Fruit fly (Drosophila melanogaster) whole organism, embryonic: ENCODE results near the gene Smvt.
A peak's percentile ranks its signal among the peaks of the same experiment; 100 is the strongest.

Experiments used
- Awh ChIP-seq: fragments of 200-800 bp; sonication (Bioruptor generic); IDR thresholded peaks from 2 replicates; pipeline ENCODE4, ENCODE4 v1.3.6; 2022; ENCODE audit warnings: missing biosample characterization, missing genetic modification characterization
- B-H1 ChIP-seq: fragments of 200-800 bp; sonication (Bioruptor generic); IDR thresholded peaks from 3 replicates; pipeline ENCODE4 v1.3.6; 2022; ENCODE audit warnings: missing biosample characterization, missing genetic modification characterization
- CG1024 ChIP-seq: fragments of 200-800 bp; sonication (Bioruptor generic); IDR thresholded peaks from 2 replicates; pipeline ENCODE4 v1.3.6; 2022; ENCODE audit warnings: missing biosample characterization, missing genetic modification characterization
- CG1233 ChIP-seq: fragments of 200-800 bp; sonication (Bioruptor generic); optimal IDR thresholded peaks from 4 replicates; lab custom pipeline; 2018; ENCODE audit warnings: missing biosample characterization, mild to moderate bottlenecking, missing genetic modification characterization
- CG13894 ChIP-seq: fragments of 200-800 bp; sonication (Bioruptor generic); optimal IDR thresholded peaks from 3 replicates; lab custom pipeline; 2018; ENCODE audit warnings: missing biosample characterization, mild to moderate bottlenecking, missing genetic modification characterization, moderate library complexity
- CG14667 ChIP-seq: fragments of 200-800 bp; sonication (Bioruptor generic); IDR thresholded peaks from 2 replicates; pipeline ENCODE4 v1.3.6; 2022; ENCODE audit warnings: missing biosample characterization, missing genetic modification characterization
- CG14710 ChIP-seq: fragments of 200-800 bp; sonication (Bioruptor generic); optimal IDR thresholded peaks from 3 replicates; lab custom pipeline; 2019; ENCODE audit warnings: missing biosample characterization, mild to moderate bottlenecking, missing genetic modification characterization, moderate library complexity
- CG15479 ChIP-seq: fragments of 200-800 bp; sonication (Bioruptor generic); optimal IDR thresholded peaks from 3 replicates; lab custom pipeline; 2019; ENCODE audit warnings: missing biosample characterization, mild to moderate bottlenecking, missing genetic modification characterization, moderate library complexity
- CG17359 ChIP-seq: fragments of 200-800 bp; sonication (Bioruptor generic); optimal IDR thresholded peaks from 3 replicates; lab custom pipeline; 2018; ENCODE audit warnings: missing biosample characterization, mild to moderate bottlenecking, missing genetic modification characterization, moderate library complexity
- CG2199 ChIP-seq: fragments of 200-800 bp; sonication (Bioruptor generic); IDR thresholded peaks from 3 replicates; pipeline ENCODE4 v1.3.6; 2022; ENCODE audit warnings: missing biosample characterization, missing genetic modification characterization
- CG30403 ChIP-seq: fragments of 200-800 bp; sonication (Bioruptor generic); optimal IDR thresholded peaks from 3 replicates; lab custom pipeline; 2016; ENCODE audit warnings: missing biosample characterization, missing genetic modification characterization
- CG32767 ChIP-seq: fragments of 200-800 bp; sonication (Bioruptor generic); IDR thresholded peaks from 2 replicates; pipeline ENCODE4 v1.3.6; 2022; ENCODE audit warnings: missing biosample characterization, missing genetic modification characterization
- CG3407 ChIP-seq: fragments of 200-800 bp; sonication (Bioruptor generic); optimal IDR thresholded peaks from 2 replicates; lab custom pipeline; 2018; ENCODE audit warnings: missing biosample characterization, mild to moderate bottlenecking, missing genetic modification characterization
- CG42726 ChIP-seq: fragments of 200-800 bp; sonication (Bioruptor generic); IDR thresholded peaks from 2 replicates; pipeline ENCODE4 v1.3.6; 2022; ENCODE audit warnings: missing biosample characterization, missing genetic modification characterization; ENCODE audit not compliant: partially characterized antibody
- CG4854 ChIP-seq: fragments of 200-800 bp; sonication (Bioruptor generic); optimal IDR thresholded peaks from 2 replicates; lab custom pipeline; 2016; ENCODE audit warnings: missing biosample characterization, missing genetic modification characterization, inconsistent platforms
- CG6175 ChIP-seq: fragments of 200-800 bp; sonication (Bioruptor generic); IDR thresholded peaks from 3 replicates; pipeline ENCODE4 v1.3.6; 2022; ENCODE audit warnings: missing biosample characterization, missing genetic modification characterization
- CG7556 ChIP-seq: fragments of 200-800 bp; sonication (Bioruptor generic); optimal IDR thresholded peaks from 2 replicates; lab custom pipeline; 2017; ENCODE audit warnings: missing biosample characterization, mild to moderate bottlenecking, missing genetic modification characterization
- CG8765 ChIP-seq: fragments of 200-800 bp; sonication (Bioruptor generic); IDR thresholded peaks from 2 replicates; pipeline ENCODE4 v1.3.6; 2022; ENCODE audit warnings: missing biosample characterization, missing genetic modification characterization
- Dip2 ChIP-seq: fragments of 200-800 bp; sonication (Bioruptor generic); IDR thresholded peaks from 2 replicates; pipeline ENCODE4 v1.3.6; 2022; ENCODE audit warnings: missing biosample characterization, missing genetic modification characterization
- Dll ChIP-seq: fragments of 200-800 bp; sonication (Bioruptor generic); IDR thresholded peaks from 4 replicates; pipeline ENCODE4 v1.3.6; 2022; ENCODE audit warnings: missing biosample characterization, missing genetic modification characterization; ENCODE audit not compliant: partially characterized antibody
- Mad ChIP-seq: fragments of 200-800 bp; sonication (Bioruptor generic); optimal IDR thresholded peaks from 2 replicates; lab custom pipeline; 2016; ENCODE audit warnings: missing biosample characterization, missing genetic modification characterization
- Meics ChIP-seq: fragments of 200-800 bp; sonication (Bioruptor generic); optimal IDR thresholded peaks from 2 replicates; lab custom pipeline; 2017; ENCODE audit warnings: missing biosample characterization, mild to moderate bottlenecking, missing genetic modification characterization
- NK7.1 ChIP-seq: fragments of 200-800 bp; sonication (Bioruptor generic); optimal IDR thresholded peaks from 3 replicates; lab custom pipeline; 2016; ENCODE audit warnings: missing biosample characterization, missing genetic modification characterization
- Nf-YA ChIP-seq: fragments of 200-800 bp; sonication (Bioruptor generic); IDR thresholded peaks from 2 replicates; pipeline ENCODE4 v1.3.6; 2022; ENCODE audit warnings: missing biosample characterization, missing genetic modification characterization
- Nf-YB ChIP-seq: fragments of 200-800 bp; sonication (Bioruptor generic); optimal IDR thresholded peaks from 3 replicates; lab custom pipeline; 2019; ENCODE audit warnings: missing biosample characterization, mild to moderate bottlenecking, missing genetic modification characterization, moderate library complexity
- PHDP ChIP-seq: fragments of 200-800 bp; sonication (Bioruptor generic); optimal IDR thresholded peaks from 3 replicates; lab custom pipeline; 2018; ENCODE audit warnings: missing biosample characterization, mild to moderate bottlenecking, missing genetic modification characterization, moderate library complexity
- Ssrp ChIP-seq: fragments of 200-800 bp; sonication (Bioruptor generic); optimal IDR thresholded peaks from 2 replicates; lab custom pipeline; 2018; ENCODE audit warnings: missing biosample characterization, mild to moderate bottlenecking, missing genetic modification characterization, moderate library complexity
- Stat92E ChIP-seq, 3 experiments: fragments of >200 bp in 2 of 3; fragments of 200-800 bp in 1 of 3; sonication (Bioruptor generic) in 1 of 3; optimal IDR thresholded peaks; 2 replicates each; lab custom pipeline; 2017 to 2019; ENCODE audit warnings: missing biosample characterization in 3 of 3, missing genetic modification characterization in 3 of 3, mild to moderate bottlenecking in 1 of 3, moderate library complexity in 1 of 3
- Tbp ChIP-seq: fragments of >200 bp; optimal IDR thresholded peaks from 2 replicates; lab custom pipeline; 2018; ENCODE audit warnings: missing biosample characterization, missing genetic modification characterization
- Xrp1 ChIP-seq: fragments of 200-800 bp; sonication (Bioruptor generic); IDR thresholded peaks from 2 replicates; pipeline ENCODE4 v1.3.6; 2022; ENCODE audit warnings: missing biosample characterization, missing genetic modification characterization
- btn ChIP-seq: fragments of 200-800 bp; sonication (Bioruptor generic); optimal IDR thresholded peaks from 2 replicates; lab custom pipeline; 2016; ENCODE audit warnings: missing biosample characterization, missing genetic modification characterization
- chif ChIP-seq, 2 experiments: fragments of 200-800 bp; sonication (Bioruptor generic); optimal IDR thresholded peaks; 3 replicates each; lab custom pipeline; 2016; ENCODE audit warnings: missing biosample characterization in 2 of 2, missing genetic modification characterization in 2 of 2
- dm ChIP-seq: fragments of 200-800 bp; sonication (Bioruptor generic); optimal IDR thresholded peaks from 3 replicates; lab custom pipeline; 2016; ENCODE audit warnings: missing biosample characterization, missing genetic modification characterization
- dmrt99B ChIP-seq: fragments of 200-800 bp; sonication (Bioruptor generic); optimal IDR thresholded peaks from 2 replicates; lab custom pipeline; 2018; ENCODE audit warnings: missing biosample characterization, mild to moderate bottlenecking, missing genetic modification characterization, moderate library complexity
- eve ChIP-seq, 2 experiments: fragments of >200 bp; optimal IDR thresholded peaks; 2 replicates each; lab custom pipeline; 2017; ENCODE audit warnings: missing biosample characterization in 2 of 2, missing genetic modification characterization in 2 of 2
- exex ChIP-seq: fragments of 200-800 bp; sonication (Bioruptor generic); optimal IDR thresholded peaks from 4 replicates; lab custom pipeline; 2018; ENCODE audit warnings: missing biosample characterization, mild to moderate bottlenecking, missing genetic modification characterization, moderate library complexity
- gsb-n ChIP-seq: fragments of 200-800 bp; sonication (Bioruptor generic); optimal IDR thresholded peaks from 3 replicates; lab custom pipeline; 2018; ENCODE audit warnings: missing biosample characterization, mild to moderate bottlenecking, missing genetic modification characterization
- ind ChIP-seq: fragments of 200-800 bp; sonication (Bioruptor generic); optimal IDR thresholded peaks from 3 replicates; lab custom pipeline; 2016; ENCODE audit warnings: missing biosample characterization, missing genetic modification characterization
- p53 ChIP-seq: fragments of 200-800 bp; sonication (Bioruptor generic); optimal IDR thresholded peaks from 2 replicates; lab custom pipeline; 2016; ENCODE audit warnings: missing biosample characterization, missing genetic modification characterization
- pho ChIP-seq: fragments of 200-800 bp; sonication (Bioruptor generic); optimal IDR thresholded peaks from 2 replicates; lab custom pipeline; 2016; ENCODE audit warnings: missing biosample characterization, missing genetic modification characterization
- psq ChIP-seq: fragments of 200-800 bp; sonication (Bioruptor generic); optimal IDR thresholded peaks from 2 replicates; lab custom pipeline; 2017; ENCODE audit warnings: missing biosample characterization, missing genetic modification characterization
- pum ChIP-seq: fragments of 200-800 bp; sonication (Bioruptor generic); optimal IDR thresholded peaks from 2 replicates; lab custom pipeline; 2016; ENCODE audit warnings: missing biosample characterization, missing genetic modification characterization
- rib ChIP-seq: fragments of 200-800 bp; sonication (Bioruptor generic); IDR thresholded peaks from 2 replicates; pipeline ENCODE4 v1.3.6; 2022; ENCODE audit warnings: missing biosample characterization, missing genetic modification characterization
- schlank ChIP-seq: fragments of 200-800 bp; sonication (Bioruptor generic); optimal IDR thresholded peaks from 2 replicates; lab custom pipeline; 2018; ENCODE audit warnings: missing biosample characterization, mild to moderate bottlenecking, missing genetic modification characterization
- shn ChIP-seq: fragments of 200-800 bp; sonication (Bioruptor generic); optimal IDR thresholded peaks from 3 replicates; lab custom pipeline; 2016; ENCODE audit warnings: missing biosample characterization, missing genetic modification characterization
- sna ChIP-seq: fragments of 200-800 bp; sonication (Bioruptor generic); IDR thresholded peaks from 2 replicates; pipeline ENCODE4 v1.3.6; 2022; ENCODE audit warnings: missing biosample characterization, missing genetic modification characterization; ENCODE audit not compliant: partially characterized antibody
- ssp ChIP-seq: fragments of 200-800 bp; sonication (Bioruptor generic); IDR thresholded peaks from 2 replicates; pipeline ENCODE4 v1.3.6; 2022; ENCODE audit warnings: missing biosample characterization, missing genetic modification characterization
- zen ChIP-seq: fragments of 200-800 bp; sonication (Bioruptor generic); optimal IDR thresholded peaks from 3 replicates; lab custom pipeline; 2018; ENCODE audit warnings: missing biosample characterization, mild to moderate bottlenecking, missing genetic modification characterization, moderate library complexity

Smvt gene

dm6 chr3R:31713306-31714123 is 47.9 kb downstream of the Smvt start, which contains the start of gene ttk (continued):
- TF ChIP-seq CG8765 (GFP tag; lab: Robert Waterston, UW) (no peak), CG32767 (GFP tag; lab: Robert Waterston, UW) (0 out of 2 replicates have a peak, but pooled peaks have one; percentile 9), B-H1 (GFP tag; lab: Robert Waterston, UW) (no peak; the same call in 2 of the 3 replicates), CG14667 (GFP tag; lab: Robert Waterston, UW) (no peak), gsb-n (tag; lab: Kevin White, UChicago) (no peak), CG1233 (GFP tag; lab: Kevin White, UChicago) (no peak), CG13894 (tag; lab: Kevin White, UChicago) (no peak), Tbp (no peak), Ssrp (tag; lab: Kevin White, UChicago) (no peak), rib (GFP tag; lab: Robert Waterston, UW) (no peak), zen (no peak), psq (GFP tag; lab: Kevin White, UChicago) (no peak), Mad (GFP tag; lab: Kevin White, UChicago) (no peak), sna (GFP tag; lab: Robert Waterston, UW) (peak; percentile 57; the same call in 1 of the 2 replicates), CG14710 (tag; lab: Kevin White, UChicago) (no peak), Meics (GFP tag; lab: Kevin White, UChicago) (no peak), Nf-YB (GFP tag; lab: Kevin White, UChicago) (peak; percentile 0), CG6175 (no peak), Dip2 (GFP tag; lab: Robert Waterston, UW) (no peak), ssp (GFP tag; lab: Robert Waterston, UW) (no peak), chif (GFP tag; optimal IDR thresholded peaks at IDR 0.05; lab: Kevin White, UChicago) (no peak), NK7.1 (GFP tag; lab: Kevin White, UChicago) (no peak)

dm6 chr3R:31712585-31712984 is 48.8 kb downstream of the Smvt start:
- TF ChIP-seq ind (GFP tag; lab: Kevin White, UChicago): no peak
- TF ChIP-seq CG1024 (GFP tag; lab: Robert Waterston, UW): 0 out of 2 replicates have a peak, but pooled peaks have one; percentile 15
- TF ChIP-seq pho (GFP tag; lab: Kevin White, UChicago): no peak
- TF ChIP-seq CG17359: peak; percentile 28
- no peak for TF ChIP-seq Dll
- TF ChIP-seq Ssrp (tag; lab: Kevin White, UChicago): peak; percentile 13
- TF ChIP-seq CG4854 (GFP tag; lab: Kevin White, UChicago): no peak
- TF ChIP-seq Nf-YA (GFP tag; lab: Robert Waterston, UW): no peak
- no peak for TF ChIP-seq btn
- no peak for TF ChIP-seq pum (GFP tag; lab: Kevin White, UChicago)
- TF ChIP-seq Awh (GFP tag; lab: Robert Waterston, UW): peak; percentile 41; the same call in 1 of the 2 replicates
- TF ChIP-seq CG3407 (GFP tag; lab: Kevin White, UChicago): no peak
- no peak for TF ChIP-seq CG7556 (GFP tag; lab: Kevin White, UChicago)
- TF ChIP-seq exex (tag; lab: Kevin White, UChicago): no peak
- no peak for TF ChIP-seq CG15479
- no peak for TF ChIP-seq eve (GFP tag; optimal IDR thresholded peaks at IDR 0.05; lab: Kevin White, UChicago)
- TF ChIP-seq Stat92E (GFP tag; optimal IDR thresholded peaks at IDR 0.05; lab: Kevin White, UChicago): peak in 1 of 3 experiments; percentile 42
- no peak for TF ChIP-seq dm (GFP tag; lab: Kevin White, UChicago)
- no peak for TF ChIP-seq p53 (GFP tag; lab: Kevin White, UChicago)
- TF ChIP-seq CG42726 (GFP tag; lab: Robert Waterston, UW): no peak
- TF ChIP-seq shn (GFP tag; lab: Kevin White, UChicago): peak; percentile 7
- TF ChIP-seq Tbp: no peak
- peak; percentile 3 for TF ChIP-seq CG30403 (GFP tag; lab: Kevin White, UChicago)
- 0 out of 3 replicates have a peak, but pooled peaks have one; percentile 7 for TF ChIP-seq CG2199 (GFP tag; lab: Robert Waterston, UW)
- peak; percentile 17 for TF ChIP-seq dmrt99B (tag; lab: Kevin White, UChicago)
- peak; percentile 54; the same call in 1 of the 2 replicates for TF ChIP-seq Xrp1 (GFP tag; lab: Robert Waterston, UW)
- no peak for TF ChIP-seq schlank (tag; lab: Kevin White, UChicago)
- peak; percentile 6 for TF ChIP-seq PHDP
